Worm (Caenorhabditis elegans): ENCODE results near the gene B0410.3.

Gene B0410.3

ce11 chrX:2919488-2919887 is 28.2 kb upstream of the B0410.3 start:
- TF ChIP-seq pag-3 (tag; optimal IDR thresholded peaks at IDR 0.05; ENCODE audit: borderline replicate concordance, insufficient read depth): no peak

ce11 chrX:2912689-2913088 is 21.4 kb upstream of the B0410.3 start:
- TF ChIP-seq xbp-1 (tag; optimal IDR thresholded peaks at IDR 0.05): no peak
- TF ChIP-seq efl-1 (optimal IDR thresholded peaks at IDR 0.05): no peak
- TF ChIP-seq efl-1 (GFP tag; optimal IDR thresholded peaks at IDR 0.05 in 1 of 2): peak in 1 of 2 experiments; percentile 58

- no peak for TF ChIP-seq lin-14 (GFP tag; optimal IDR thresholded peaks at IDR 0.05)
- TF ChIP-seq nhr-77 (tag; optimal IDR thresholded peaks at IDR 0.05): no peak
- no peak for TF ChIP-seq nhr-85 (tag)
Observed at ce11 chrX:2909227-2909626, 17.9 kb upstream of the B0410.3 start, which contains the start of gene nmy-1. Gene nmy-1, plus strand, starts transcription at chrX:2909527.

ce11 chrX:2907296-2907873 is 16.1 kb upstream of the B0410.3 start:
- TF ChIP-seq rnt-1 (tag; optimal IDR thresholded peaks at IDR 0.05): peak; percentile 17
- TF ChIP-seq nhr-85 (tag): peak; percentile 87
- peak; percentile 76 for TF ChIP-seq blmp-1 (tag; optimal IDR thresholded peaks at IDR 0.05)
- TF ChIP-seq mep-1 (tag; optimal IDR thresholded peaks at IDR 0.05): peak; percentile 57
- TF ChIP-seq lin-14 (GFP tag; optimal IDR thresholded peaks at IDR 0.05): peak; percentile 81
- no peak for TF ChIP-seq zag-1 (tag; optimal IDR thresholded peaks at IDR 0.05)
- TF ChIP-seq lin-35 (GFP tag; optimal IDR thresholded peaks at IDR 0.05): no peak
- TF ChIP-seq snu-23 (GFP tag; optimal IDR thresholded peaks at IDR 0.05): peak; percentile 49
- peak; percentile 45; the same call in 1 of the 2 replicates for TF ChIP-seq grh-1 (GFP tag; IDR thresholded peaks at IDR 0.05)
- TF ChIP-seq nhr-20 (tag; optimal IDR thresholded peaks at IDR 0.05): peak; percentile 8
- peak; percentile 19 for TF ChIP-seq nhr-71 (tag; optimal IDR thresholded peaks at IDR 0.05)
- peak; percentile 14 for TF ChIP-seq C16A3.4 (tag; optimal IDR thresholded peaks at IDR 0.05)
- TF ChIP-seq zip-4 (GFP tag; optimal IDR thresholded peaks at IDR 0.05): no peak
- TF ChIP-seq isw-1 (GFP tag; IDR thresholded peaks at IDR 0.05): no peak
- TF ChIP-seq elt-3 (tag; optimal IDR thresholded peaks at IDR 0.05): peak in 2 of 6 experiments; percentile 8 to 54

ce11 chrX:2906062-2906732 is 14.9 kb upstream of the B0410.3 start:
- TF ChIP-seq ceh-63 (GFP tag; optimal IDR thresholded peaks at IDR 0.05) (no peak), ztf-4 (tag; optimal IDR thresholded peaks at IDR 0.05) (no peak), blmp-1 (tag; optimal IDR thresholded peaks at IDR 0.05) (peak; percentile 18), elt-2 (tag; optimal IDR thresholded peaks at IDR 0.05) (peak; percentile 29), jun-1 (tag; optimal IDR thresholded peaks at IDR 0.05) (no peak), C04F5.9 (tag; optimal IDR thresholded peaks at IDR 0.05) (no peak)

ce11 chrX:2903715-2904419 is 12.6 kb upstream of the B0410.3 start:
- TF ChIP-seq snu-23 (GFP tag; optimal IDR thresholded peaks at IDR 0.05) (peak; percentile 13), mep-1 (tag; optimal IDR thresholded peaks at IDR 0.05) (peak; percentile 50), ceh-8 (GFP tag; optimal IDR thresholded peaks at IDR 0.05) (no peak), blmp-1 (tag; optimal IDR thresholded peaks at IDR 0.05) (peak; percentile 46), elt-2 (tag; optimal IDR thresholded peaks at IDR 0.05) (peak; percentile 44), tbx-2 (tag; optimal IDR thresholded peaks at IDR 0.05) (no peak), efl-1 (optimal IDR thresholded peaks at IDR 0.05) (no peak), efl-1 (GFP tag; optimal IDR thresholded peaks at IDR 0.05 in 1 of 2) (peak in 1 of 2 experiments; percentile 23), lin-14 (GFP tag; optimal IDR thresholded peaks at IDR 0.05) (peak; percentile 65)

Data from whole organism, L1 larva.